Worm (Caenorhabditis elegans) whole organism, young adult: ENCODE data around the gene nhx-3.
"Not testable (repeated sequence)": the region's sequence is repeated elsewhere in the genome, so short reads cannot be mapped to it uniquely, and the experiment has no call there.

Source experiments
- B0019.2 ChIP-seq: fragments of 200-800 bp; sonication (Bioruptor generic); conservative IDR thresholded peaks from 2 replicates; pipeline ENCODE4 v1.3.6; 2022; ENCODE audit warnings: missing genetic modification reagents, missing genetic modification characterization, missing compliant biosample characterization
- B0035.1 ChIP-seq: sonication (generic microtip); optimal IDR thresholded peaks from 2 replicates; lab custom pipeline; 2016; ENCODE audit warnings: missing genetic modification characterization, mild to moderate bottlenecking, missing compliant biosample characterization, missing genotype, missing genetic modification reagents
- D2030.7 ChIP-seq: fragments of 200-800 bp; sonication (Bioruptor generic); IDR thresholded peaks from 2 replicates; pipeline ENCODE4 v1.3.6; 2022; ENCODE audit warnings: missing genetic modification reagents, missing genetic modification characterization, missing compliant biosample characterization
- F23B12.7 ChIP-seq: sonication (generic microtip); optimal IDR thresholded peaks from 2 replicates; lab custom pipeline; 2017; ENCODE audit warnings: missing genetic modification characterization, mild to moderate bottlenecking, missing compliant biosample characterization, antibody characterized with exemption, moderate library complexity; ENCODE audit not compliant: insufficient read depth
- F49E8.2 ChIP-seq: sonication (generic microtip); optimal IDR thresholded peaks from 3 replicates; lab custom pipeline; 2017; ENCODE audit warnings: missing genetic modification characterization, mild to moderate bottlenecking, missing compliant biosample characterization, antibody characterized with exemption, moderate library complexity; ENCODE audit not compliant: insufficient read depth
- F57A8.1 ChIP-seq: fragments of 200-800 bp; sonication (Bioruptor generic); optimal IDR thresholded peaks from 2 replicates; lab custom pipeline; 2018; ENCODE audit warnings: mild to moderate bottlenecking, missing genetic modification characterization, moderate library complexity, missing compliant biosample characterization
- K12H6.12 ChIP-seq: fragments of 200-800 bp; sonication (Bioruptor generic); optimal IDR thresholded peaks from 2 replicates; lab custom pipeline; 2018; ENCODE audit warnings: mild to moderate bottlenecking, missing genetic modification characterization, missing compliant biosample characterization
- Y56A3A.18 ChIP-seq: fragments of 200-800 bp; sonication (Bioruptor generic); IDR thresholded peaks from 2 replicates; pipeline ENCODE4 v1.3.6; 2022; ENCODE audit warnings: missing genetic modification reagents, missing genetic modification characterization, missing compliant biosample characterization
- Y79H2A.3 ChIP-seq: fragments of 200-800 bp; sonication (Bioruptor generic); conservative IDR thresholded peaks from 2 replicates; pipeline ENCODE4 v1.3.6; 2022; ENCODE audit warnings: missing genetic modification reagents, missing genetic modification characterization, missing compliant biosample characterization
- ama-1 ChIP-seq, 3 experiments: fragments of 150-350 bp in 1 of 3; sonication (generic microtip) in 2 of 3; optimal IDR thresholded peaks; 2 replicates each; lab custom pipeline; 2014 to 2018; ENCODE audit warnings: missing biosample characterization in 2 of 3, missing genetic modification characterization in 2 of 3, missing genetic modification reagents in 2 of 3
- atf-7 ChIP-seq: sonication (generic microtip); optimal IDR thresholded peaks from 2 replicates; lab custom pipeline; 2017; ENCODE audit warnings: mild to moderate bottlenecking, missing genetic modification characterization, missing compliant biosample characterization
- bed-1 ChIP-seq: fragments of 200-800 bp; sonication (Bioruptor generic); IDR thresholded peaks from 2 replicates; pipeline ENCODE4 v1.3.6; 2022; ENCODE audit warnings: missing genetic modification reagents, missing genetic modification characterization, missing compliant biosample characterization
- cebp-2 ChIP-seq: fragments of 200-800 bp; sonication (Bioruptor generic); IDR thresholded peaks from 2 replicates; pipeline ENCODE4 v1.3.6; 2022; ENCODE audit warnings: missing genetic modification characterization, missing compliant biosample characterization
- chd-7 ChIP-seq: sonication (generic microtip); optimal IDR thresholded peaks from 2 replicates; lab custom pipeline; 2016; ENCODE audit warnings: mild to moderate bottlenecking, missing genetic modification characterization, moderate library complexity, missing compliant biosample characterization
- dox-1 ChIP-seq: fragments of 200-800 bp; sonication (Bioruptor generic); IDR thresholded peaks from 2 replicates; pipeline ENCODE4 v1.3.6; 2022; ENCODE audit warnings: missing genetic modification reagents, missing genetic modification characterization, missing compliant biosample characterization
- dpl-1 ChIP-seq: fragments of 150-350 bp; optimal IDR thresholded peaks from 2 replicates; lab custom pipeline; 2014; ENCODE audit warnings: missing biosample characterization, missing genetic modification reagents, missing genetic modification characterization
- efl-1 ChIP-seq: fragments of 150-350 bp; optimal IDR thresholded peaks from 2 replicates; lab custom pipeline; 2014; ENCODE audit warnings: missing biosample characterization, missing genetic modification reagents, missing genetic modification characterization
- egl-44 ChIP-seq: fragments of 200-800 bp; sonication (Bioruptor generic); IDR thresholded peaks from 2 replicates; pipeline ENCODE4 v1.3.6; 2022; ENCODE audit warnings: missing genetic modification reagents, missing genetic modification characterization, missing compliant biosample characterization
- egrh-3 ChIP-seq: fragments of 200-800 bp; sonication (Bioruptor generic); IDR thresholded peaks from 2 replicates; pipeline ENCODE4 v1.3.6; 2022; ENCODE audit warnings: missing genetic modification reagents, missing genetic modification characterization, missing compliant biosample characterization
- ekl-4 ChIP-seq: fragments of 200-800 bp; sonication (Bioruptor generic); IDR thresholded peaks from 2 replicates; pipeline ENCODE4 v1.3.6; 2022; ENCODE audit warnings: missing genetic modification reagents, missing genetic modification characterization, missing compliant biosample characterization
- ets-4 ChIP-seq: fragments of 200-800 bp; sonication (Bioruptor generic); optimal IDR thresholded peaks from 2 replicates; lab custom pipeline; 2018; ENCODE audit warnings: mild to moderate bottlenecking, missing genetic modification characterization, missing compliant biosample characterization
- gei-17 ChIP-seq: fragments of 200-800 bp; sonication (Bioruptor generic); optimal IDR thresholded peaks from 2 replicates; lab custom pipeline; 2018; ENCODE audit warnings: mild to moderate bottlenecking, missing genetic modification characterization, missing compliant biosample characterization
- hlh-12 ChIP-seq: sonication (generic microtip); optimal IDR thresholded peaks from 2 replicates; lab custom pipeline; 2016; ENCODE audit warnings: missing genetic modification characterization, missing compliant biosample characterization
- hrde-1 ChIP-seq: sonication (generic microtip); optimal IDR thresholded peaks from 2 replicates; lab custom pipeline; 2016; ENCODE audit warnings: missing genetic modification characterization, mild to moderate bottlenecking, missing compliant biosample characterization, moderate library complexity, missing genotype, missing genetic modification reagents, borderline replicate concordance
- lin-40 ChIP-seq: sonication (generic microtip); optimal IDR thresholded peaks from 2 replicates; lab custom pipeline; 2016; ENCODE audit warnings: missing genetic modification characterization, mild to moderate bottlenecking, missing compliant biosample characterization, missing genotype, missing genetic modification reagents
- lir-1 ChIP-seq: fragments of 200-800 bp; sonication (Bioruptor generic); conservative IDR thresholded peaks from 2 replicates; pipeline ENCODE4 v1.3.6; 2022; ENCODE audit warnings: missing genetic modification reagents, missing genetic modification characterization, missing compliant biosample characterization
- lsl-1 ChIP-seq: fragments of 200-800 bp; sonication (Bioruptor generic); optimal IDR thresholded peaks from 2 replicates; lab custom pipeline; 2018; ENCODE audit warnings: mild to moderate bottlenecking, missing genetic modification characterization, moderate library complexity, missing compliant biosample characterization
- madf-3 ChIP-seq: fragments of 200-800 bp; sonication (Bioruptor generic); IDR thresholded peaks from 2 replicates; pipeline ENCODE4 v1.3.6; 2022; ENCODE audit warnings: missing genetic modification reagents, missing genetic modification characterization, missing compliant biosample characterization
- madf-6 ChIP-seq: fragments of 200-800 bp; sonication (Bioruptor generic); IDR thresholded peaks from 2 replicates; pipeline ENCODE4 v1.3.6; 2022; ENCODE audit warnings: missing genetic modification reagents, missing genetic modification characterization, missing compliant biosample characterization
- nhr-120 ChIP-seq: fragments of 200-800 bp; sonication (Bioruptor generic); IDR thresholded peaks from 2 replicates; pipeline ENCODE4 v1.3.6; 2022; ENCODE audit warnings: missing genetic modification characterization, missing compliant biosample characterization
- nhr-80 ChIP-seq: sonication (generic microtip); optimal IDR thresholded peaks from 2 replicates; lab custom pipeline; 2016; ENCODE audit warnings: missing genetic modification characterization, missing compliant biosample characterization
- pbrm-1 ChIP-seq: fragments of 200-800 bp; sonication (Bioruptor generic); IDR thresholded peaks from 2 replicates; pipeline ENCODE4 v1.3.6; 2022; ENCODE audit warnings: missing genetic modification reagents, missing genetic modification characterization, missing compliant biosample characterization
- pha-4 ChIP-seq: fragments of 150-350 bp; sonication (generic microtip); optimal IDR thresholded peaks from 2 replicates; lab custom pipeline; 2014; ENCODE audit warnings: missing biosample characterization, missing genetic modification reagents, missing genetic modification characterization
- repo-1 ChIP-seq: sonication (generic microtip); optimal IDR thresholded peaks from 2 replicates; lab custom pipeline; 2017; ENCODE audit warnings: mild to moderate bottlenecking, missing genetic modification characterization, missing compliant biosample characterization
- sea-2 ChIP-seq: fragments of 200-800 bp; sonication (Bioruptor generic); IDR thresholded peaks from 2 replicates; pipeline ENCODE4 v1.3.6; 2022; ENCODE audit warnings: missing genetic modification characterization, missing compliant biosample characterization
- snpc-4 ChIP-seq, 5 experiments: fragments of 150-350 bp in 1 of 5; sonication (generic microtip) in 4 of 5; optimal IDR thresholded peaks; 2 replicates each; lab custom pipeline; 2014 to 2018; ENCODE audit warnings: missing genetic modification characterization in 5 of 5, missing biosample characterization in 3 of 5, antibody characterized with exemption in 2 of 5, mild to moderate bottlenecking in 2 of 5, missing compliant biosample characterization in 2 of 5, missing genotype in 2 of 5, moderate library complexity in 2 of 5, missing genetic modification reagents in 1 of 5
- somi-1 ChIP-seq: fragments of 200-800 bp; sonication (Bioruptor generic); optimal IDR thresholded peaks from 2 replicates; lab custom pipeline; 2018; ENCODE audit warnings: mild to moderate bottlenecking, missing genetic modification characterization, missing compliant biosample characterization
- unc-62 ChIP-seq: fragments of 150-350 bp; optimal IDR thresholded peaks from 2 replicates; lab custom pipeline; 2014; ENCODE audit warnings: missing biosample characterization, missing genetic modification reagents, missing genetic modification characterization
- ztf-28 ChIP-seq: fragments of 200-800 bp; sonication (Bioruptor generic); IDR thresholded peaks from 2 replicates; pipeline ENCODE4 v1.3.6; 2022; ENCODE audit warnings: missing genetic modification reagents, missing genetic modification characterization, missing compliant biosample characterization

nhx-3 gene

ce11 chrV:7521304-7521703 is 24.0 kb downstream of the nhx-3 start:
- TF ChIP-seq F57A8.1 (GFP tag; lab: Kevin White, UChicago) = no peak
- no peak for TF ChIP-seq pbrm-1 (GFP tag; lab: Robert Waterston, UW)
- TF ChIP-seq sea-2 (GFP tag; lab: Robert Waterston, UW) = no peak
- TF ChIP-seq efl-1 (GFP tag; lab: Kevin White, UChicago) = no peak
- TF ChIP-seq lir-1 (GFP tag; lab: Robert Waterston, UW) = no peak
- peak; percentile 73 for TF ChIP-seq nhr-80 (tag; lab: Kevin White, UChicago)

- no peak for TF ChIP-seq B0035.1 (tag; lab: Kevin White, UChicago)
- TF ChIP-seq gei-17 (GFP tag; lab: Kevin White, UChicago) = no peak
- TF ChIP-seq Y56A3A.18 (GFP tag; lab: Robert Waterston, UW) = no peak
- no peak for TF ChIP-seq somi-1 (GFP tag; lab: Kevin White, UChicago)
- no peak for TF ChIP-seq repo-1 (tag; lab: Kevin White, UChicago)
- TF ChIP-seq ztf-28 = no peak
- no peak for TF ChIP-seq K12H6.12
- TF ChIP-seq D2030.7 (GFP tag; lab: Robert Waterston, UW) = no peak
- TF ChIP-seq atf-7 (tag; lab: Kevin White, UChicago) = no peak
- TF ChIP-seq hlh-12 (tag; lab: Kevin White, UChicago) = no peak
- TF ChIP-seq F49E8.2 (tag; lab: Kevin White, UChicago) = no peak
- no peak for TF ChIP-seq unc-62
Observed at ce11 chrV:7520077-7520476, 25.2 kb downstream of the nhx-3 start, which contains the start of gene srb-19. Gene srb-19, minus strand, starts transcription at chrV:7520177.

- TF ChIP-seq bed-1 (GFP tag; lab: Robert Waterston, UW) (no peak), egl-44 (GFP tag; lab: Robert Waterston, UW) (no peak), ekl-4 (GFP tag; lab: Robert Waterston, UW) (no peak), cebp-2 (no peak), nhr-120 (GFP tag; lab: Robert Waterston, UW) (no peak), pbrm-1 (GFP tag; lab: Robert Waterston, UW) (no peak)
Observed at ce11 chrV:7514939-7515338, 30.4 kb downstream of the nhx-3 start, which contains the start of gene srb-18. Gene srb-18, plus strand, starts transcription at chrV:7515239.

ce11 chrV:7511465-7511864 is 33.9 kb downstream of the nhx-3 start, which contains the start of gene nhr-171:
Gene nhr-171, plus strand, starts transcription at chrV:7511765.
- not testable (repeated sequence) for TF ChIP-seq pbrm-1 (GFP tag; lab: Robert Waterston, UW); dpl-1 (GFP tag; lab: Kevin White, UChicago); nhr-120 (GFP tag; lab: Robert Waterston, UW)

- TF ChIP-seq B0019.2 (GFP tag; lab: Robert Waterston, UW) (no peak), lin-40 (no peak), snpc-4 (GFP tag; optimal IDR thresholded peaks at IDR 0.05; lab: Kevin White, UChicago) (no peak), snpc-4 (tag; optimal IDR thresholded peaks at IDR 0.05; lab: Kevin White, UChicago) (no peak), hrde-1 (tag; lab: Kevin White, UChicago) (no peak), ama-1 (optimal IDR thresholded peaks at IDR 0.05; lab: Kevin White, UChicago) (no peak), ama-1 (GFP tag; optimal IDR thresholded peaks at IDR 0.05; lab: Kevin White, UChicago) (no peak), egrh-3 (GFP tag; lab: Robert Waterston, UW) (no peak), chd-7 (tag; lab: Kevin White, UChicago) (no peak), lsl-1 (GFP tag; lab: Kevin White, UChicago) (no peak), gei-17 (GFP tag; lab: Kevin White, UChicago) (no peak), madf-6 (GFP tag; lab: Robert Waterston, UW) (no peak), madf-3 (GFP tag; lab: Robert Waterston, UW) (no peak), ets-4 (GFP tag; lab: Kevin White, UChicago) (no peak), pha-4 (tag; lab: Kevin White, UChicago) (no peak), egl-44 (GFP tag; lab: Robert Waterston, UW) (no peak), dox-1 (GFP tag; lab: Robert Waterston, UW) (no peak), Y79H2A.3 (no peak), F23B12.7 (tag; lab: Kevin White, UChicago) (no peak)
Observed at ce11 chrV:7508566-7509044, 36.7 kb downstream of the nhx-3 start, which contains the start of the genes str-31 and nhr-172. Gene str-31, minus strand, starts transcription at chrV:7508666. Gene nhr-172, plus strand, starts transcription at chrV:7508994.
